Fruit fly (Drosophila melanogaster): ENCODE measurements around the gene CG8461.

CG8461 gene

DNA sequence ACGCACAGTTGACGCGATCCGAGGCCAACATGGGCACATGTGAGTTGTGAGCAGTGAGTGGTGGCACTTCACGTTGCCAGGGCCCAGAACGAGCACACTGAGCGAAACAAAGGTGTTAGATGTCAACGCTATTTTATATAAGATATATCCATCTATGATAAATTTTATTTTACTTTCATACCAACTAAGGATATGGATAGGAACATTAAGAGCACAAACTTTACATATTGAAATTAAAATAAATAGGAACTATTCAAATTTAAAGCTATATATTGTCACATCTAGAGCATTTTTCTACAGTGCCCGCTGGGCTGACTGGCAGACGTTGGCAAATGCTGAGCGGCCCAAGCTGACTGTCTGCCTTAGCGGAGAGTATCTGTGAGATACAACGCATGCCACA, 43.7 kb downstream of the CG8461 start (continued):
- peak; percentile 16 for TF ChIP-seq CG8281 (tag; optimal IDR thresholded peaks at IDR 0.05)
- TF ChIP-seq Sox102F (GFP tag; optimal IDR thresholded peaks at IDR 0.05), result peak; percentile 69
- TF ChIP-seq Kr (GFP tag; optimal IDR thresholded peaks at IDR 0.05), result peak; percentile 11
- TF ChIP-seq CG14441 (GFP tag; IDR thresholded peaks at IDR 0.05), result peak; percentile 52
- peak; percentile 73 for TF ChIP-seq D19A (tag; optimal IDR thresholded peaks at IDR 0.05)
- peak; percentile 33 for TF ChIP-seq Fer1 (GFP tag; optimal IDR thresholded peaks at IDR 0.05)
- peak; percentile 71 for TF ChIP-seq zen (tag; optimal IDR thresholded peaks at IDR 0.05)
- no peak for TF ChIP-seq Sin3A (optimal IDR thresholded peaks at IDR 0.05)
- TF ChIP-seq CHES-1-like (GFP tag; optimal IDR thresholded peaks at IDR 0.05), result no peak
- peak; percentile 45 for TF ChIP-seq wor (GFP tag; IDR thresholded peaks at IDR 0.05)
- TF ChIP-seq eyg (GFP tag; optimal IDR thresholded peaks at IDR 0.05), result no peak
- peak; percentile 39 for TF ChIP-seq TFAM (GFP tag; optimal IDR thresholded peaks at IDR 0.05)
- peak; percentile 37 for TF ChIP-seq CG30431 (GFP tag; optimal IDR thresholded peaks at IDR 0.05)
- TF ChIP-seq corto (GFP tag; optimal IDR thresholded peaks at IDR 0.05), result no peak
- peak; percentile 52 for TF ChIP-seq BtbVII (GFP tag; optimal IDR thresholded peaks at IDR 0.05)
- TF ChIP-seq CG17359 (tag; optimal IDR thresholded peaks at IDR 0.05), result peak; percentile 57
- TF ChIP-seq Aef1 (GFP tag; IDR thresholded peaks at IDR 0.05), result no peak
- TF ChIP-seq CG33213 (GFP tag; optimal IDR thresholded peaks at IDR 0.05), result no peak
- no peak for TF ChIP-seq pita (GFP tag; optimal IDR thresholded peaks at IDR 0.05)
- TF ChIP-seq CG31388 (GFP tag; optimal IDR thresholded peaks at IDR 0.05), result no peak
- no peak for TF ChIP-seq exex (tag; optimal IDR thresholded peaks at IDR 0.05)
- TF ChIP-seq CG4854 (GFP tag; optimal IDR thresholded peaks at IDR 0.05), result peak; percentile 7
- no peak for TF ChIP-seq psq (GFP tag; optimal IDR thresholded peaks at IDR 0.05)
- no peak for TF ChIP-seq Taf1 (GFP tag; IDR thresholded peaks at IDR 0.05)
- peak; percentile 21 for TF ChIP-seq Six4 (GFP tag; optimal IDR thresholded peaks at IDR 0.05)
- peak; percentile 4 for TF ChIP-seq Nf-YC (tag; optimal IDR thresholded peaks at IDR 0.05)
- TF ChIP-seq jigr1 (GFP tag; IDR thresholded peaks at IDR 0.05), result no peak
- TF ChIP-seq CG12155 (GFP tag; optimal IDR thresholded peaks at IDR 0.05), result peak; percentile 40
- no peak for TF ChIP-seq sima (GFP tag; optimal IDR thresholded peaks at IDR 0.05)
- TF ChIP-seq Rx (GFP tag; IDR thresholded peaks at IDR 0.05), result peak; percentile 2; the same call in 1 of the 2 replicates
- no peak for TF ChIP-seq fd64A (GFP tag; optimal IDR thresholded peaks at IDR 0.05)
- TF ChIP-seq fu2 (GFP tag; optimal IDR thresholded peaks at IDR 0.05), result no peak
- TF ChIP-seq CG10654 (GFP tag; optimal IDR thresholded peaks at IDR 0.05), result peak; percentile 39
- TF ChIP-seq Blimp-1 (GFP tag; optimal IDR thresholded peaks at IDR 0.05), result peak; percentile 80
- TF ChIP-seq oc (tag; optimal IDR thresholded peaks at IDR 0.05), result peak; percentile 35
- TF ChIP-seq Fer3 (tag; optimal IDR thresholded peaks at IDR 0.05), result peak; percentile 5
- peak; percentile 17 for TF ChIP-seq CG16863 (GFP tag; optimal IDR thresholded peaks at IDR 0.05)
- no peak for TF ChIP-seq luna (GFP tag; optimal IDR thresholded peaks at IDR 0.05)
- TF ChIP-seq ranshi (GFP tag; IDR thresholded peaks at IDR 0.05), result peak; percentile 51; the same call in 1 of the 2 replicates
- TF ChIP-seq CG6813 (GFP tag; optimal IDR thresholded peaks at IDR 0.05), result peak; percentile 1
- TF ChIP-seq CG10979 (tag; optimal IDR thresholded peaks at IDR 0.05), result peak; percentile 88
- no peak for TF ChIP-seq p53 (GFP tag; optimal IDR thresholded peaks at IDR 0.05)
- TF ChIP-seq Hr78 (GFP tag; optimal IDR thresholded peaks at IDR 0.05), result peak in 1 of 2 experiments; percentile 43
- TF ChIP-seq CG12942 (GFP tag; optimal IDR thresholded peaks at IDR 0.05), result peak; percentile 10
- peak; percentile 78 for TF ChIP-seq CG11504 (tag; optimal IDR thresholded peaks at IDR 0.05)
- no peak for TF ChIP-seq Ravus (GFP tag; IDR thresholded peaks at IDR 0.05)
- TF ChIP-seq CG17568 (GFP tag; optimal IDR thresholded peaks at IDR 0.05), result peak; percentile 13
- TF ChIP-seq z (GFP tag; IDR thresholded peaks at IDR 0.05), result no peak
- TF ChIP-seq cg (GFP tag; optimal IDR thresholded peaks at IDR 0.05), result no peak
- no peak for TF ChIP-seq Dip3 (GFP tag; optimal IDR thresholded peaks at IDR 0.05)
- no peak for TF ChIP-seq ems (GFP tag; optimal IDR thresholded peaks at IDR 0.05)
